Worm (Caenorhabditis elegans): ENCODE results near the gene R09H10.2.
A peak's percentile ranks its signal among the peaks of the same experiment; 100 is the strongest.

R09H10.2 gene

DNA sequence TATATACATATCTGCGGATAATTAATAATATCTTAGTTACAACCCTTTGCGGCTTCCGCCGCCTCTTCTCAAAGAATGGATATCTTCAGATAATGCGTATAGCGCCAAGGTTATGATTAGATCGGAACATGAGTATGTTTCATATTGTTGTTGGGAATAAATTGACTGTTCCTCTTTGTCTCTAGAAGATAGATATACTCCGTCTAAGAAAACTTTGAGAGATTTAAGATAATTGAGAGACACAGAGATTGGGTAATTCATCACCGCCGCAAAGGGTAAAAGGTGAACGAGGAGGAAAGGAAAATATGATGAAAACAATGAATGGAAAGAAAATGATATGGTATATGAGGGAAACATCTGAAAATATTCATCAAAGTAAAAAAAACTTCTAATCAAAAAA is 26.1 kb upstream of the R09H10.2 start:
- TF ChIP-seq T20F7.1 (GFP tag; optimal IDR thresholded peaks at IDR 0.05) (no peak), unc-62 (GFP tag; optimal IDR thresholded peaks at IDR 0.05 in 1 of 2) (peak in 1 of 2 experiments; percentile 24), unc-62 (tag; optimal IDR thresholded peaks at IDR 0.05) (no peak)

DNA sequence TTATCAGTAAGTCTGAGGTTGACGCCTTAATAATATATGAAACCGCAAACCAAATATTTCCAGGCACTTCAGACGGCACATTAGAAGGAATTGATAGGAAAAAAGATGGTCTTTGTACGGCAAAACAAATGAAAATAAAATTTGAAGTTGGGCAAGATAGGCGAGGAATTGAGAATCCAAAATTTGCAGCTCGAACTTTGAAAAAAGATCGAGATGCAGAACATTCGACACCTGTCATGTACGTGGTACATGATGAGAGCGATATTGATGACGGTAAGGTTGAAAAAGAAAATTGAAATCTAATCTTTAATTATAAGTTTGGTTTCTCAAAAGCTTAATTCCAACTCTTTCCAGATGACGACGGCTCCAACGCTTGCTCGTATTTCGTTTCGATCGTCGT is 25.1 kb upstream of the R09H10.2 start:
- TF ChIP-seq nhr-76 (tag; optimal IDR thresholded peaks at IDR 0.05) (no peak), daf-19 (GFP tag; conservative IDR thresholded peaks at IDR 0.05) (no peak), aha-1 (tag) (peak; percentile 91), unc-39 (tag; optimal IDR thresholded peaks at IDR 0.05) (no peak), ctbp-1 (GFP tag; IDR thresholded peaks at IDR 0.05) (no peak), mxl-3 (GFP tag; optimal IDR thresholded peaks at IDR 0.05) (no peak)

DNA sequence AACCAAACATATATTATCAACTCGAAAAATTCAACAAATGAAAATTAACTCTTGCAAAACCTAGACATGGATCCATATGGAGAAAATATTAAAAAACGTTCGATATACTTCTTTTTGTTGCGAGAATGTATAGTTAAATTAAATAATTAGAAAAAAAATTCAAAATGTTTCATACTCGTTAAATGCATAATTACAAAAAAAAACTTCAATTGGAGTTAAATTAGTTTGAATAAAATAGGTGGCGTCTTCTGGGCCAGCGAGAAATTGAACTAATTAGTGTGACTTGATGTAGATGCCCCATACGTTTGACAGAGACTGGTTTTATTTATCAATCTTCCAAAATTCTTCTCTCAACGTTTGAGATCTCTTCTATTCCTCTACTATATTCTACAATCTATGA is 24.4 kb upstream of the R09H10.2 start, which contains the start of gene lgc-43:
TSS of gene lgc-43 (plus strand) at position 301 of the 400 bp plus-strand sequence.
- TF ChIP-seq lin-38 (GFP tag; IDR thresholded peaks at IDR 0.05) (no peak), fos-1 (tag; optimal IDR thresholded peaks at IDR 0.05) (no peak), cey-2 (tag; optimal IDR thresholded peaks at IDR 0.05; ENCODE audit: borderline replicate concordance, insufficient read depth) (no peak), pha-4 (GFP tag; IDR thresholded peaks at IDR 0.05) (no peak), pha-4 (tag; optimal IDR thresholded peaks at IDR 0.05) (no peak), ceh-32 (tag; optimal IDR thresholded peaks at IDR 0.05; ENCODE audit: poor library complexity) (no peak), ZK546.5 (tag; optimal IDR thresholded peaks at IDR 0.05) (no peak), unc-130 (GFP tag; optimal IDR thresholded peaks at IDR 0.05) (no peak), saeg-2 (GFP tag; IDR thresholded peaks at IDR 0.05) (no peak), nhr-6 (tag; optimal IDR thresholded peaks at IDR 0.05) (no peak), zfp-3 (GFP tag; conservative IDR thresholded peaks at IDR 0.05) (no peak), nhr-77 (tag; optimal IDR thresholded peaks at IDR 0.05) (no peak), ceh-82 (tag; optimal IDR thresholded peaks at IDR 0.05) (no peak), skn-1 (tag; optimal IDR thresholded peaks at IDR 0.05) (no peak), snpc-1.2 (GFP tag; IDR thresholded peaks at IDR 0.05) (no peak), attf-4 (tag; optimal IDR thresholded peaks at IDR 0.05) (no peak), F37D6.2 (tag; optimal IDR thresholded peaks at IDR 0.05) (no peak)

DNA sequence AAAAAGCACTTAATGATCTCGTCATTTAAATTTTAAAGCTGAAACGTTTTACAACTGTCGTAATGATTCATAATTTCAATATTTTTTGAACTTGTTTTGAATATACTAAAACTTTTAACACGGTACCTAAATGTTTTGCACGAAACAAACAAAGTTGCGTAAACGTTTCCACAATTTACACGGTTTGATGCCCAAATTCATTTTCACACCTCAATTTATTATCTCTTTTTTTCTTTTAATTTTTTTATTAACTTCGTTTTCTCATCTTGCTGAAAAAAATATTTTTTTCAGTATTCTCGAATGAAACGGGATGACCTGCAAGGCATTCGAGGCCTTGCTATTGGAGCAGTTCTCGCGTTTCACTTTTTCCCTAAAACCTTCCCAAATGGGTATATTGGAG is 18.5 kb upstream of the R09H10.2 start, which contains the start of gene oac-8:
TSS of gene oac-8 (plus strand) at position 301 of the 400 bp plus-strand sequence.
- TF ChIP-seq F26F4.8 (GFP tag; conservative IDR thresholded peaks at IDR 0.05): no peak
- TF ChIP-seq nhr-48 (tag; optimal IDR thresholded peaks at IDR 0.05): no peak

DNA sequence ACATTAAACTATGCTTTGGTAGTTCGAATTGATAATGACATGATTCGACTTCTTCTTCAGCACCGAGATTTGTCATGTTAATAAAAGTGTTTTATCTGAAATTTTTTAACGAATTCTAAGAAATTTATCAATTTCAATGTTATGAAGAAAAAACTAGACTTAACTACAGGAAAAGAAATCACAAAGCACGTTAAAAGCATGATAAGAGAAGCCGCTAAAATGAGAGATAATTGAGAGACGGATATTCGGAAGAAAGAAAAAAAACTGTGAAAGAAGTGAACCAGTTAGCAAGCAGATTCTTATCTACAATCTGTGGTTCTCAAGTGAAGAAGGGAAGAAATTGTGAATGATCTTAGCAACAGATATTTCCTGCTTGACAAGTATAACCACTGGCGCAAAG is 13.7 kb upstream of the R09H10.2 start, which contains the start of gene C43F9.4:
TSS of gene C43F9.4 (minus strand) at position 101 of the 400 bp plus-strand sequence.
- TF ChIP-seq set-16 (GFP tag; IDR thresholded peaks at IDR 0.05) (no peak), Y48G9A.11 (GFP tag; IDR thresholded peaks at IDR 0.05) (no peak), F37D6.2 (tag; optimal IDR thresholded peaks at IDR 0.05) (no peak), ceh-82 (tag; optimal IDR thresholded peaks at IDR 0.05) (no peak), nhr-41 (GFP tag; IDR thresholded peaks at IDR 0.05) (no peak), mxl-2 (GFP tag; conservative IDR thresholded peaks at IDR 0.05) (no peak), madf-9 (GFP tag; conservative IDR thresholded peaks at IDR 0.05) (no peak), mxl-3 (GFP tag; optimal IDR thresholded peaks at IDR 0.05) (no peak), hif-1 (tag; optimal IDR thresholded peaks at IDR 0.05) (no peak), F44E2.7 (GFP tag; IDR thresholded peaks at IDR 0.05) (no peak), fkh-10 (GFP tag; optimal IDR thresholded peaks at IDR 0.05) (no peak), zip-2 (tag; optimal IDR thresholded peaks at IDR 0.05) (no peak), mes-2 (tag; optimal IDR thresholded peaks at IDR 0.05; ENCODE audit: poor library complexity, severe bottlenecking) (no peak), duxl-1 (tag; optimal IDR thresholded peaks at IDR 0.05; ENCODE audit: poor library complexity) (no peak), spr-1 (tag; optimal IDR thresholded peaks at IDR 0.05) (no peak), snpc-1.2 (GFP tag; IDR thresholded peaks at IDR 0.05) (no peak), pqm-1 (tag; optimal IDR thresholded peaks at IDR 0.05) (no peak), dmd-9 (GFP tag; IDR thresholded peaks at IDR 0.05) (no peak)

Measured in whole organism, L4 larva.